Worm (Caenorhabditis elegans) whole organism, midembryonic: Measurements from ENCODE around the gene farl-11.

Source experiments
- T22C8.4 ChIP-seq: fragments of 200-800 bp; sonication (Bioruptor generic); IDR thresholded peaks from 2 replicates; pipeline ENCODE4 v1.3.6; 2022; ENCODE audit warnings: missing genetic modification characterization, missing compliant biosample characterization
- cog-1 ChIP-seq: sonication (generic microtip); optimal IDR thresholded peaks from 2 replicates; lab custom pipeline; 2016; ENCODE audit warnings: missing genetic modification characterization, missing compliant biosample characterization
- flt-1 ChIP-seq: fragments of 200-800 bp; sonication (Bioruptor generic); IDR thresholded peaks from 2 replicates; pipeline ENCODE4 v1.3.6; 2022; ENCODE audit warnings: missing genetic modification characterization, missing compliant biosample characterization
- klf-2 ChIP-seq: fragments of 200-800 bp; sonication (Bioruptor generic); conservative IDR thresholded peaks from 2 replicates; pipeline ENCODE4 v1.3.6; 2022; ENCODE audit warnings: missing genetic modification reagents, missing genetic modification characterization, missing compliant biosample characterization
- med-1 ChIP-seq: sonication (generic microtip); optimal IDR thresholded peaks from 2 replicates; lab custom pipeline; 2017; ENCODE audit warnings: missing genetic modification characterization, mild to moderate bottlenecking, missing compliant biosample characterization, antibody characterized with exemption, missing genetic modification reagents; ENCODE audit not compliant: insufficient read depth
- ref-1 ChIP-seq: fragments of 200-800 bp; sonication (Bioruptor generic); conservative IDR thresholded peaks from 2 replicates; pipeline ENCODE4 v1.3.6; 2022; ENCODE audit warnings: missing genetic modification reagents, missing genetic modification characterization, missing compliant biosample characterization
- tab-1 ChIP-seq: fragments of 200-800 bp; sonication (Bioruptor generic); IDR thresholded peaks from 2 replicates; pipeline ENCODE4 v1.3.6; 2022; ENCODE audit warnings: missing genetic modification characterization, missing compliant biosample characterization
- ztf-23 ChIP-seq: fragments of 200-800 bp; sonication (Bioruptor generic); IDR thresholded peaks from 2 replicates; pipeline ENCODE4 v1.3.6; 2022; ENCODE audit warnings: missing genetic modification reagents, missing genetic modification characterization, missing compliant biosample characterization
- ztf-29 ChIP-seq: fragments of 200-800 bp; sonication (Bioruptor generic); IDR thresholded peaks from 2 replicates; pipeline ENCODE4 v1.3.6; 2022; ENCODE audit warnings: missing genetic modification reagents, missing genetic modification characterization, missing compliant biosample characterization

farl-11 gene

ce11 chrII:7090852-7091251 lies 14.0 kb downstream of the farl-11 start:
- TF ChIP-seq T22C8.4 (no peak), ref-1 (no peak), med-1 (GFP tag; lab: Kevin White, UChicago) (no peak), cog-1 (tag; lab: Kevin White, UChicago) (no peak), tab-1 (no peak), ztf-23 (GFP tag; lab: Robert Waterston, UW) (no peak), flt-1 (GFP tag; lab: Robert Waterston, UW) (no peak), ztf-29 (GFP tag; lab: Robert Waterston, UW) (no peak), klf-2 (GFP tag; lab: Robert Waterston, UW) (no peak)

ce11 chrII:7090085-7090484 lies 14.8 kb downstream of the farl-11 start:
- TF ChIP-seq ref-1: no peak
- TF ChIP-seq klf-2 (GFP tag; lab: Robert Waterston, UW): no peak
- TF ChIP-seq med-1 (GFP tag; lab: Kevin White, UChicago): no peak
- no peak for TF ChIP-seq flt-1 (GFP tag; lab: Robert Waterston, UW)
- no peak for TF ChIP-seq T22C8.4
- no peak for TF ChIP-seq ztf-29 (GFP tag; lab: Robert Waterston, UW)
- TF ChIP-seq tab-1: no peak
- no peak for TF ChIP-seq cog-1 (tag; lab: Kevin White, UChicago)
- no peak for TF ChIP-seq ztf-23 (GFP tag; lab: Robert Waterston, UW)

ce11 chrII:7084021-7084420 lies 20.8 kb downstream of the farl-11 start, which contains the start of the genes T02G5.14 and T02G5.15:
TSS of gene T02G5.14 (plus strand) at chrII:7084321.
TSS of gene T02G5.15 (plus strand) at chrII:7084321.
- TF ChIP-seq T22C8.4: peak; percentile 58

DNA sequence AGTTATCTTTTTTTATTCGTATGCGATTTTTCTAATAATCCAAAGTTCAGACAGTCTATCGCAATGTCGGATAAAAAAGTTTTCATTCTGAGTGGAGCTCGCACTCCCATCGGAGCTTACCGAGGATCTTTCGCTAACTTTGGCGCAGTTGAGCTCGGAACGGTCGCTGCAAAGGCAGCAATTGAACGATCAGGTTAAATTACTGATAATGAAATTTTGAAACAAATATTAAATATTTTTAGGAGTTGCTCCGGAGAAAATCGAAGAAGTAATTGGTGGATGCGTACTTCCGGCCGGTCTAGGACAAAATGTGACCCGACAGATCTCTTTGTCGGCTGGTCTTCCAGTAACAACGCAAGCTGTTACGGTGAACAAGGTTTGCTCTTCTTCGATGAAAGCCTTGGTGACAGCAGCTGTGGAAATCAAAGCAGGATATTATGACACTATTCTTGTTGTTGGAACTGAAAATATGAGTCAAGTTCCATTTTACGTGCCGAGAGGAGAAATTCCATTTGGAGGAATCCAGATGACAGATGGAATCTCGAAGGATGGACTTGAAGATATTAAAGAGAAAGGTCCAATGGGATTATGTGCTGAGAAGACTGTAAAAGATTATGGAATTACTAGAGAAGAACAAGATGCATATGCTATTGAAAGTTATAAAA lies 29.1 kb downstream of the farl-11 start, which contains the start of gene T02G5.7:
T02G5.7 (plus strand) TSS at position 51 of the 665 bp plus-strand sequence.
- TF ChIP-seq cog-1 (tag; lab: Kevin White, UChicago): no peak
- no peak for TF ChIP-seq ztf-23 (GFP tag; lab: Robert Waterston, UW)
- TF ChIP-seq med-1 (GFP tag; lab: Kevin White, UChicago): no peak
- no peak for TF ChIP-seq klf-2 (GFP tag; lab: Robert Waterston, UW)
- no peak for TF ChIP-seq ztf-29 (GFP tag; lab: Robert Waterston, UW)
- no peak for TF ChIP-seq ref-1
- TF ChIP-seq tab-1: no peak
- TF ChIP-seq T22C8.4: no peak
- TF ChIP-seq flt-1 (GFP tag; lab: Robert Waterston, UW): no peak

- no peak for TF ChIP-seq ztf-23 (GFP tag; lab: Robert Waterston, UW)
- no peak for TF ChIP-seq klf-2 (GFP tag; lab: Robert Waterston, UW)
Observed at ce11 chrII:7073537-7073913, 31.3 kb downstream of the farl-11 start, which contains the start of gene kat-1. TSS of gene kat-1 (plus strand) at chrII:7073814.

DNA sequence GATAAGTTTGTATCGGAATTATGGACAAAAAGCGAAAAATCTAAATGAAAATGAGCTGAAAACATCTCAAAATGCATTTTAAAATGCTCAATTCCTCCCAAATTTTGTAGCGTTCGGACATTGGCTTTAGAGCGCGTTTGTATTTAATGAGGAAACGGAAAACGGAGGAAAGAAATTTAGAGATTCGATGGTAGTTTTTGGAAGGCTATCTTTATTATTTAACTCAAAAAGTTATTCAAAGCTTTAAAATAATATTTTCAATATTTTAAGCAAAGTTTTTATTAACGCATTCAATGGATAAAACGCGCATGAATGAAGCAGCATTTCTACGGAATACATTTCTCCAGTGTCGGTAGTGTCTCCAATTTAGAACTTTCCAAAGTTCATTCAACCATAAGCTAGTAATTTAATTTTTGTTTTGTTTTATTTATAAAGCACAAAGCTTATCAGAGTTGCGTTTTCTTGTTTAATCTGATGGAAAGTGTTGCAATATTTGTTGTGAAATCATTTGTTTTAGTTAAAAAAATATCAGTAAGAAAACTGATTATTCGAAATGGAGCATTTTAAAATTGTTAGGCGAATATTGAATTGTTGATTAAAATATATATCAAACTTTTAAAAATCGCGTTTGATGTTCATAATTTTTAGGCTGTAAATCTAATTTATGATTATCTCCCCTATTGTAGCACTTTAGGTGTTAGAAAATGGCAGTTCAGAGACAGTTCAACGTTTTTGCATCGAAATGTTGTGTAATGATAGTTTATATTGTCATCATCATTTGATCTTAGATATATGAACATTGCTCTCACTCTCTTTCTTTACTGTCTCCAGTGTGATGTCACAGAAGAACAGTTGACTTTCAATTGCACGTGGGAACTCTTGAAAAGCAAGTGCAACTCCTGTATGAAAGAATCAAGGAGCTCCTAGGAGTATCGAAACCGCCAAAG lies 32.0 kb downstream of the farl-11 start:
- 0 out of 2 replicates have a peak, but pooled peaks have one; percentile 41 for TF ChIP-seq ztf-29 (GFP tag; lab: Robert Waterston, UW)
- TF ChIP-seq cog-1 (tag; lab: Kevin White, UChicago): peak; percentile 74
- no peak for TF ChIP-seq med-1 (GFP tag; lab: Kevin White, UChicago)
- no peak for TF ChIP-seq T22C8.4
- TF ChIP-seq flt-1 (GFP tag; lab: Robert Waterston, UW): peak; percentile 77

DNA sequence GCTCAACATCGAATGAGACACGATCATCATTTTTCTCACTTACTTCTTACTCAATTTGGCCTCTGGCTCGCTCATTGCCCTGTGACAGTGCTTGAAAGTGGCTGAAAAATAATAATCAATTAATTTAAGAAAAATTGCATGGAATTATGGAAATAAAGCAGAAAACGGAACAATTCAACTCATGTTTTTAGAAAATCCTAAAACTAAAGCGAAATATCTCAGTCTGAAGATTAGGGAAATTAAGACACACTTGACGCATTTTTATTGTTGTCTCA lies 32.6 kb downstream of the farl-11 start, which contains the start of gene kars-1:
kars-1 (minus strand) TSS at position 101 of the 275 bp plus-strand sequence.
- TF ChIP-seq ref-1 (no peak), klf-2 (GFP tag; lab: Robert Waterston, UW) (no peak), cog-1 (tag; lab: Kevin White, UChicago) (no peak), tab-1 (no peak), ztf-29 (GFP tag; lab: Robert Waterston, UW) (no peak), ztf-23 (GFP tag; lab: Robert Waterston, UW) (no peak), med-1 (GFP tag; lab: Kevin White, UChicago) (no peak), flt-1 (GFP tag; lab: Robert Waterston, UW) (no peak), T22C8.4 (no peak)

DNA sequence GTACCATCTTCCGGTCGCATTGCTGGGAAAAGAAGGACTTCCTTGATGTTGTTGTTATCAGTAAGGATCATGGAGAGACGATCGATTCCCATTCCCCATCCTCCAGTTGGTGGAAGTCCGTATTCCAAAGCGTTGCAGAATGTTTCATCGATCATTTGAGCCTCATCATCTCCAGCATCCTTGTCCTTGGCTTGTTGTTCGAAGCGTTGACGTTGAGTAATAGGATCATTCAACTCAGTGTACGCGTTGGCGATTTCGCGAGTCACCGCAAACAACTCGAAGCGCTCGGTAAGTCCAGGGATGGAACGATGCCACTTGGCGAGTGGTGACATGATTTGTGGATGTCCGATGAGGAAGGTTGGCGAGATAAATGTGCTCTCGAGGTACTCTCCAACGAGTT lies 34.4 kb downstream of the farl-11 start:
- no peak for TF ChIP-seq T22C8.4
- TF ChIP-seq med-1 (GFP tag; lab: Kevin White, UChicago): no peak
- no peak for TF ChIP-seq flt-1 (GFP tag; lab: Robert Waterston, UW)
- TF ChIP-seq ref-1: no peak
- TF ChIP-seq ztf-23 (GFP tag; lab: Robert Waterston, UW): no peak
- no peak for TF ChIP-seq ztf-29 (GFP tag; lab: Robert Waterston, UW)
- TF ChIP-seq tab-1: no peak
- no peak for TF ChIP-seq klf-2 (GFP tag; lab: Robert Waterston, UW)
- TF ChIP-seq cog-1 (tag; lab: Kevin White, UChicago): no peak

- TF ChIP-seq ref-1: no peak
Observed at ce11 chrII:7069866-7070265, 35.0 kb downstream of the farl-11 start, which contains the start of gene him-14. TSS of gene him-14 (minus strand) at chrII:7069966.

- no peak for TF ChIP-seq T22C8.4
- no peak for TF ChIP-seq cog-1 (tag; lab: Kevin White, UChicago)
- no peak for TF ChIP-seq tab-1
- TF ChIP-seq ztf-29 (GFP tag; lab: Robert Waterston, UW): no peak
- no peak for TF ChIP-seq med-1 (GFP tag; lab: Kevin White, UChicago)
- no peak for TF ChIP-seq klf-2 (GFP tag; lab: Robert Waterston, UW)
- no peak for TF ChIP-seq ztf-23 (GFP tag; lab: Robert Waterston, UW)
- no peak for TF ChIP-seq flt-1 (GFP tag; lab: Robert Waterston, UW)
- TF ChIP-seq ref-1: no peak
Observed at ce11 chrII:7065391-7065790, 39.4 kb downstream of the farl-11 start, which contains the start of gene nos-2. TSS of gene nos-2 (plus strand) at chrII:7065618.
